Worm (Caenorhabditis elegans) whole organism, L4 larva: ENCODE measurements around the gene cit-1.1.

Source experiments
- D1046.2 ChIP-seq: fragments of 200-800 bp; sonication (Bioruptor generic); IDR thresholded peaks from 2 replicates; pipeline ENCODE4 v1.3.6; 2022; ENCODE audit warnings: missing genetic modification characterization, missing compliant biosample characterization
- F44E2.7 ChIP-seq: fragments of 200-800 bp; sonication (Bioruptor generic); IDR thresholded peaks from 2 replicates; pipeline ENCODE4 v2.1.2; 2022; ENCODE audit warnings: missing genetic modification characterization, missing compliant biosample characterization
- Y48G9A.11 ChIP-seq: fragments of 200-800 bp; sonication (Bioruptor generic); IDR thresholded peaks from 2 replicates; pipeline ENCODE4 v1.3.6; 2022; ENCODE audit warnings: missing genetic modification reagents, missing genetic modification characterization, missing compliant biosample characterization
- aha-1 ChIP-seq: fragments of 150-350 bp; peaks from one replicate; lab custom pipeline; 2014; ENCODE audit warnings: missing biosample characterization, missing genetic modification characterization
- ceh-82 ChIP-seq: sonication (generic microtip); optimal IDR thresholded peaks from 2 replicates; lab custom pipeline; 2017; ENCODE audit warnings: missing biosample characterization, missing genetic modification characterization
- cey-2 ChIP-seq: sonication (generic microtip); optimal IDR thresholded peaks from 3 replicates; lab custom pipeline; 2017; ENCODE audit warnings: missing genetic modification characterization, mild to moderate bottlenecking, missing compliant biosample characterization, antibody characterized with exemption, borderline replicate concordance; ENCODE audit not compliant: insufficient read depth
- daf-16 ChIP-seq, 3 experiments: sonication (generic microtip); optimal IDR thresholded peaks; 2 replicates each; lab custom pipeline; 2016 to 2017; ENCODE audit warnings: missing genetic modification characterization in 3 of 3, missing genetic modification reagents in 3 of 3, mild to moderate bottlenecking in 2 of 3, missing compliant biosample characterization in 2 of 3, missing biosample characterization in 1 of 3, moderate library complexity in 1 of 3
- daf-8 ChIP-seq: fragments of 200-800 bp; sonication (Bioruptor generic); IDR thresholded peaks from 2 replicates; pipeline ENCODE4 v1.3.6; 2022; ENCODE audit warnings: missing genetic modification characterization, missing compliant biosample characterization
- dmd-9 ChIP-seq: fragments of 200-800 bp; sonication (Bioruptor generic); IDR thresholded peaks from 2 replicates; pipeline ENCODE4 v1.3.6; 2022; ENCODE audit warnings: missing genetic modification reagents, missing genetic modification characterization, missing compliant biosample characterization
- dpl-1 ChIP-seq: fragments of 150-350 bp; optimal IDR thresholded peaks from 2 replicates; lab custom pipeline; 2014; ENCODE audit warnings: missing biosample characterization, missing genetic modification reagents, missing genetic modification characterization
- dve-1 ChIP-seq: sonication (generic microtip); optimal IDR thresholded peaks from 2 replicates; lab custom pipeline; 2017; ENCODE audit warnings: antibody characterized with exemption, mild to moderate bottlenecking, missing genetic modification characterization, missing compliant biosample characterization; ENCODE audit not compliant: insufficient read depth
- egl-43 ChIP-seq: fragments of 200-800 bp; sonication (Bioruptor generic); IDR thresholded peaks from 2 replicates; pipeline ENCODE4 v1.3.6; 2022; ENCODE audit warnings: missing genetic modification reagents, missing genetic modification characterization, missing compliant biosample characterization
- fkh-10 ChIP-seq: fragments of 150-350 bp; optimal IDR thresholded peaks from 2 replicates; lab custom pipeline; 2014; ENCODE audit warnings: missing biosample characterization, missing genetic modification reagents, missing genetic modification characterization
- fos-1 ChIP-seq: fragments of 150-350 bp; optimal IDR thresholded peaks from 2 replicates; lab custom pipeline; 2014; ENCODE audit warnings: missing biosample characterization, missing genetic modification characterization
- hlh-11 ChIP-seq: fragments of 200-800 bp; sonication (Bioruptor generic); optimal IDR thresholded peaks from 2 replicates; lab custom pipeline; 2018; ENCODE audit warnings: mild to moderate bottlenecking, missing genetic modification characterization, missing compliant biosample characterization
- hlh-30 ChIP-seq: sonication (generic microtip); optimal IDR thresholded peaks from 2 replicates; lab custom pipeline; 2017; ENCODE audit warnings: antibody characterized with exemption, mild to moderate bottlenecking, missing genetic modification characterization, missing compliant biosample characterization; ENCODE audit not compliant: insufficient read depth
- hmg-1.1 ChIP-seq: fragments of 200-800 bp; sonication (Bioruptor generic); IDR thresholded peaks from 2 replicates; pipeline ENCODE4 v1.3.6; 2022; ENCODE audit warnings: missing genetic modification reagents, missing genetic modification characterization, missing compliant biosample characterization
- jun-1 ChIP-seq: fragments of 150-350 bp; optimal IDR thresholded peaks from 2 replicates; lab custom pipeline; 2014; ENCODE audit warnings: missing biosample characterization, missing genetic modification reagents, missing genetic modification characterization
- lin-1 ChIP-seq: fragments of 200-800 bp; sonication (Bioruptor generic); IDR thresholded peaks from 2 replicates; pipeline ENCODE4 v1.3.6; 2022; ENCODE audit warnings: missing genetic modification reagents, missing genetic modification characterization, missing compliant biosample characterization
- lsy-2 ChIP-seq, 2 experiments: fragments of 150-350 bp in 1 of 2; sonication (generic microtip) in 1 of 2; optimal IDR thresholded peaks; 2 replicates each; lab custom pipeline; 2014 to 2017; ENCODE audit warnings: missing biosample characterization in 2 of 2, missing genetic modification characterization in 2 of 2
- madf-5 ChIP-seq, 2 experiments: fragments of 200-800 bp; sonication (Bioruptor generic); IDR thresholded peaks; 2 replicates each; pipeline ENCODE4 v1.3.6; 2022; ENCODE audit warnings: missing compliant biosample characterization in 2 of 2, missing genetic modification characterization in 2 of 2
- madf-9 ChIP-seq: fragments of 200-800 bp; sonication (Bioruptor generic); conservative IDR thresholded peaks from 2 replicates; pipeline ENCODE4 v1.3.6; 2022; ENCODE audit warnings: missing genetic modification reagents, missing genetic modification characterization, missing compliant biosample characterization
- mdl-1 ChIP-seq, 2 experiments: fragments of 150-350 bp in 1 of 2; sonication (generic microtip) in 1 of 2; optimal IDR thresholded peaks; 2 replicates each; lab custom pipeline; 2014 to 2017; ENCODE audit warnings: missing biosample characterization in 2 of 2, missing genetic modification characterization in 2 of 2
- mdt-29 ChIP-seq: fragments of 200-800 bp; sonication (Bioruptor generic); IDR thresholded peaks from 2 replicates; pipeline ENCODE4 v1.3.6; 2022; ENCODE audit warnings: missing genetic modification reagents, missing genetic modification characterization, missing compliant biosample characterization
- mep-1 ChIP-seq: fragments of 150-350 bp; sonication (generic microtip); optimal IDR thresholded peaks from 3 replicates; lab custom pipeline; 2014; ENCODE audit warnings: missing biosample characterization, missing genetic modification characterization
- mes-2 ChIP-seq: sonication (generic microtip); optimal IDR thresholded peaks from 2 replicates; lab custom pipeline; 2016; ENCODE audit warnings: missing genotype, mild to moderate bottlenecking, missing genetic modification characterization, missing compliant biosample characterization; ENCODE audit not compliant: poor library complexity, severe bottlenecking
- nhr-111 ChIP-seq: fragments of 200-800 bp; sonication (Bioruptor generic); optimal IDR thresholded peaks from 2 replicates; lab custom pipeline; 2018; ENCODE audit warnings: mild to moderate bottlenecking, missing genetic modification characterization, missing compliant biosample characterization
- nhr-237 ChIP-seq: sonication (generic microtip); optimal IDR thresholded peaks from 2 replicates; lab custom pipeline; 2017; ENCODE audit warnings: missing biosample characterization, missing genetic modification characterization
- nhr-28 ChIP-seq: fragments of 150-350 bp; optimal IDR thresholded peaks from 2 replicates; lab custom pipeline; 2014; ENCODE audit warnings: missing biosample characterization, missing genetic modification characterization
- nhr-42 ChIP-seq: fragments of 200-800 bp; sonication (Bioruptor generic); IDR thresholded peaks from 2 replicates; pipeline ENCODE4 v1.3.6; 2022; ENCODE audit warnings: missing genetic modification characterization, missing compliant biosample characterization
- nhr-6 ChIP-seq: fragments of 150-350 bp; optimal IDR thresholded peaks from 2 replicates; lab custom pipeline; 2014; ENCODE audit warnings: missing biosample characterization, missing genetic modification characterization
- nhr-77 ChIP-seq: fragments of 150-350 bp; optimal IDR thresholded peaks from 2 replicates; lab custom pipeline; 2014; ENCODE audit warnings: missing biosample characterization, missing genetic modification characterization
- pha-4 ChIP-seq, 2 experiments: fragments of 150-350 bp in 1 of 2; fragments of 200-800 bp in 1 of 2; sonication (Bioruptor generic) in 1 of 2; IDR thresholded peaks in 1 of 2; optimal IDR thresholded peaks in 1 of 2; 2 replicates each; pipeline versions ENCODE4 v1.3.6 to Lab custom; 2014 to 2022; ENCODE audit warnings: missing genetic modification characterization in 2 of 2, missing genetic modification reagents in 2 of 2, missing biosample characterization in 1 of 2, missing compliant biosample characterization in 1 of 2
- php-3 ChIP-seq: fragments of 200-800 bp; sonication (Bioruptor generic); IDR thresholded peaks from 2 replicates; pipeline ENCODE4 v1.3.6; 2022; ENCODE audit warnings: missing genetic modification reagents, missing genetic modification characterization, missing compliant biosample characterization
- saeg-2 ChIP-seq: fragments of 200-800 bp; sonication (Bioruptor generic); IDR thresholded peaks from 2 replicates; pipeline ENCODE4 v1.3.6; 2022; ENCODE audit warnings: missing genetic modification reagents, missing genetic modification characterization, missing compliant biosample characterization
- set-16 ChIP-seq: fragments of 200-800 bp; sonication (Bioruptor generic); IDR thresholded peaks from 2 replicates; pipeline ENCODE4 v1.3.6; 2022; ENCODE audit warnings: missing genetic modification reagents, missing genetic modification characterization, missing compliant biosample characterization
- snpc-1.2 ChIP-seq: fragments of 200-800 bp; sonication (Bioruptor generic); IDR thresholded peaks from 2 replicates; pipeline ENCODE4 v1.3.6; 2022; ENCODE audit warnings: missing genetic modification reagents, missing genetic modification characterization, missing compliant biosample characterization
- spr-1 ChIP-seq: sonication (generic microtip); optimal IDR thresholded peaks from 2 replicates; lab custom pipeline; 2016; ENCODE audit warnings: mild to moderate bottlenecking, missing genetic modification characterization, missing compliant biosample characterization
- tra-1 ChIP-seq: fragments of 200-800 bp; sonication (Bioruptor generic); IDR thresholded peaks from 2 replicates; pipeline ENCODE4 v1.3.6; 2022; ENCODE audit warnings: missing genetic modification reagents, missing genetic modification characterization, missing compliant biosample characterization
- unc-62 ChIP-seq, 3 experiments: fragments of 150-350 bp in 1 of 3; sonication (generic microtip); optimal IDR thresholded peaks in 2 of 3; peaks in 1 of 3; 1 replicate in 1 of 3; 2 replicates in 2 of 3; lab custom pipeline; 2014 to 2017; ENCODE audit warnings: missing biosample characterization in 3 of 3, missing genetic modification characterization in 3 of 3, missing genetic modification reagents in 3 of 3, missing genotype in 1 of 3
- zfp-2 ChIP-seq: sonication (generic microtip); optimal IDR thresholded peaks from 2 replicates; lab custom pipeline; 2016; ENCODE audit warnings: mild to moderate bottlenecking, missing genetic modification characterization, missing compliant biosample characterization
- zip-2 ChIP-seq: fragments of 150-350 bp; optimal IDR thresholded peaks from 2 replicates; lab custom pipeline; 2014; ENCODE audit warnings: missing biosample characterization, missing genetic modification characterization
- ztf-7 ChIP-seq: fragments of 150-350 bp; optimal IDR thresholded peaks from 2 replicates; lab custom pipeline; 2014; ENCODE audit warnings: missing biosample characterization, missing genetic modification characterization

Gene cit-1.1

DNA sequence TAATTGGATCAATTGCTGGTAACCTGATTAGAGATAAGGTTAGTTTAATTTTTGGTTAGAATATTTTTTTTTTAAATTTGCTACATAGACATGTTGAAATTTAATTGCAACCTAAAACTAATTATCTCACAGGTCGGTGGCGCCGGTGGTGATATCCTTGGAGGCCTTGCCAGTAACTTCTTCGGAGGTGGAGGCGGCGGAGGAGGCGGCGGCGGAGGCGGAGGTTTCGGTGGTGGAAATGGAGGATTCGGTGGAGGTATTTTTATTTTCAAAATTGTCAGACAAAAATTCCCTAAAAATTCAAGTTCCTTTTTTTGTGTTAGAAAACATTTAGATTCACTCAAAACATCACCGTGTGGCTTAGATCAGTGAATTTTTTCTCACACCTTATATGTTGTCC lies 28.4 kb downstream of the cit-1.1 start:
- TF ChIP-seq set-16 (GFP tag; lab: Robert Waterston, UW): peak; percentile 66
- TF ChIP-seq spr-1 (tag; lab: Kevin White, UChicago): no peak

ce11 chrIII:7979659-7980058 lies 30.0 kb downstream of the cit-1.1 start, which contains the start of gene clp-1:
TSS of gene clp-1 (plus strand) at chrIII:7979959.
- TF ChIP-seq ceh-82 (no peak), zip-2 (tag; lab: Kevin White, UChicago) (no peak), egl-43 (GFP tag; lab: Robert Waterston, UW) (0 out of 2 replicates have a peak, but pooled peaks have one; percentile 16)
- TF ChIP-seq, all 104 proteins: peak for 1

DNA sequence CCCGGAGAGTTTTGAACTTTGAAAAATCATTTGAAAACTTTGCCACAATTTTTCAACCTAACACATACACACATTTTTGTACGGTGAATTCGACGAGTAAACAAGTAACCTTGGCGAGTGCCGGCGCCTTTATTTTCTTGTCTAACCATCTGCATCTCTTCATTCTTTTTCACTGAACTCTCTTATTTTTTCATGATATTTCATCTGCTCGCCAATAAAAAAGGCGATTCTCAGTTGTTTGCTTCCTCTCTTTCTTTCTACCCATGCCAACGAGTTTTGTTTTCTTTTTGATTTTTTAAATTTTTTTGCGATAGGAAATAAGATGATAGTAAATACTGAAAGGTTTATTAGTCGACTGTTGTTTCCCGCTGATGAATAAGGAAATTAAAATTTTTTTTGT lies 30.9 kb downstream of the cit-1.1 start:
- TF ChIP-seq zfp-2 (tag; lab: Kevin White, UChicago) (no peak), ztf-7 (tag; lab: Kevin White, UChicago) (peak; percentile 16), lsy-2 (tag; optimal IDR thresholded peaks at IDR 0.05; lab: Kevin White, UChicago) (peak in 1 of 2 experiments; percentile 44), dve-1 (tag; lab: Kevin White, UChicago) (peak; percentile 62), ceh-82 (no peak), aha-1 (tag; lab: Kevin White, UChicago) (peak; percentile 67), nhr-28 (tag; lab: Kevin White, UChicago) (peak; percentile 44), php-3 (GFP tag; lab: Robert Waterston, UW) (peak; percentile 51; the same call in 1 of the 2 replicates), daf-8 (GFP tag; lab: Robert Waterston, UW) (no peak), hmg-1.1 (GFP tag; lab: Robert Waterston, UW) (peak; percentile 54), mep-1 (tag; lab: Kevin White, UChicago) (peak; percentile 46), dpl-1 (GFP tag; lab: Kevin White, UChicago) (peak; percentile 11), pha-4 (GFP tag; IDR thresholded peaks at IDR 0.05; lab: Robert Waterston, UW) (no peak), pha-4 (tag; optimal IDR thresholded peaks at IDR 0.05; lab: Kevin White, UChicago) (peak; percentile 64), mdl-1 (tag; optimal IDR thresholded peaks at IDR 0.05; lab: Kevin White, UChicago) (peak in 1 of 2 experiments; percentile 23), nhr-6 (peak; percentile 60), jun-1 (tag; lab: Kevin White, UChicago) (peak; percentile 6), daf-16 (GFP tag; optimal IDR thresholded peaks at IDR 0.05; lab: Kevin White, UChicago) (peak in 1 of 2 experiments; percentile 23), daf-16 (tag; optimal IDR thresholded peaks at IDR 0.05; lab: Kevin White, UChicago) (peak; percentile 92), unc-62 (GFP tag; optimal IDR thresholded peaks at IDR 0.05 in 1 of 2; lab: Kevin White, UChicago) (no peak), unc-62 (tag; optimal IDR thresholded peaks at IDR 0.05; lab: Kevin White, UChicago) (no peak), mes-2 (tag; lab: Kevin White, UChicago) (peak; percentile 26), hlh-11 (peak; percentile 75)

DNA sequence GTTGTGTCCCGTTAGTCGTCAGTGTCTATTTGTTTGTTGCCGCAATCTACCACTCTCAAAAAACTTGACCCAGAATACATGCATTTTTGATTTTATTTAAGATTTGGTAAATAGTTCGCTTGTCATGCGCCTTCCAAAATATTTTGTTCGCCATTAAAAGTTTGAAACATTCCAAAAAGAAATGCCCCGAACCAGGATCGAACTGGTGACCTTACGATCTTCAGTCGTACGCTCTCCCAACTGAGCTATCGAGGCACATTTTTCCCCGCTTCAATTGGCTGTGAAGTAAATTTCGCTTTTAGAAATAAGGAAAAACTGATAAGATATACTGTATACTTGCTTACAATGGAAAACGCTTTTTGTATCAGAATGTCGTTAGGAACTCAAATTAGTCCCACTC lies 31.3 kb downstream of the cit-1.1 start:
- no peak for TF ChIP-seq D1046.2
- no peak for TF ChIP-seq cey-2 (tag; lab: Kevin White, UChicago)
- no peak for TF ChIP-seq snpc-1.2 (GFP tag; lab: Robert Waterston, UW)
- TF ChIP-seq dmd-9: no peak; the same call in 1 of the 2 replicates
- TF ChIP-seq mdt-29: no peak
- TF ChIP-seq F44E2.7 (GFP tag; lab: Robert Waterston, UW): 0 out of 2 replicates have a peak, but pooled peaks have one; percentile 45
- no peak for TF ChIP-seq nhr-237 (tag; lab: Kevin White, UChicago)
- TF ChIP-seq nhr-77: no peak
- no peak for TF ChIP-seq nhr-42 (GFP tag; lab: Robert Waterston, UW)
- TF ChIP-seq saeg-2 (GFP tag; lab: Robert Waterston, UW): no peak
- TF ChIP-seq fkh-10 (GFP tag; lab: Kevin White, UChicago): no peak
- TF ChIP-seq tra-1: no peak
- TF ChIP-seq lin-1 (GFP tag; lab: Robert Waterston, UW): 0 out of 2 replicates have a peak, but pooled peaks have one; percentile 10
- TF ChIP-seq daf-8 (GFP tag; lab: Robert Waterston, UW): no peak
- no peak for TF ChIP-seq fos-1 (tag; lab: Kevin White, UChicago)
- no peak for TF ChIP-seq nhr-111
- no peak for TF ChIP-seq dve-1 (tag; lab: Kevin White, UChicago)
- peak; percentile 0 for TF ChIP-seq hlh-30
- TF ChIP-seq set-16 (GFP tag; lab: Robert Waterston, UW): no peak
- TF ChIP-seq Y48G9A.11 (GFP tag; lab: Robert Waterston, UW): no peak
- TF ChIP-seq ztf-7 (tag; lab: Kevin White, UChicago): no peak
- no peak for TF ChIP-seq madf-5 (GFP tag; IDR thresholded peaks at IDR 0.05; lab: Robert Waterston, UW)
- 0 out of 2 replicates have a peak, but pooled peaks have one; percentile 60 for TF ChIP-seq egl-43 (GFP tag; lab: Robert Waterston, UW)
- peak; percentile 38; the same call in 1 of the 2 replicates for TF ChIP-seq madf-9 (GFP tag; lab: Robert Waterston, UW)
